Worm (Caenorhabditis elegans): Measurements from ENCODE around the gene degl-2.

DNA sequence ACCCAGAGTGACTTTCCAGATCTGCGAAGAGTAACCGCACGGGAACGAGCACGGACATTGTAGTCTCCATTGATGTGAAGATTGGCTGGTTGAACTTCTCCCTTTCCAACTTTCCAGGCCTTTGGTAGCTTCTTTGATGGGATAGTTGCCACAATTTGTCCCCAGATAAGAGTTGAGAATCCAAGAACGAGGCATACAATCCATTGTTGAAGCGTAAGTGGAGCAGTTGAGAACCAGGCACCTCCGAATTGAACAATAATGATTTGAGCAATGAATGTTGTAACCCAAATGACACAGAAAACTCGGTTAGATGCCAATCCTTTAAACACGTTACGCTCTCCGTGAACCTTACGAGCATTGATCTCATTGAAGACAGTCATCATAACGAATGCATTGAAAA is 16.3 kb upstream of the degl-2 start:
- TF ChIP-seq nhr-25 (tag; optimal IDR thresholded peaks at IDR 0.05; ENCODE audit: borderline replicate concordance, insufficient read depth) = no peak
- TF ChIP-seq saeg-2 (GFP tag; IDR thresholded peaks at IDR 0.05) = no peak
- no peak for TF ChIP-seq mdl-1 (tag; optimal IDR thresholded peaks at IDR 0.05)
- no peak for TF ChIP-seq zag-1 (tag; optimal IDR thresholded peaks at IDR 0.05)
- no peak for TF ChIP-seq madf-5 (GFP tag; IDR thresholded peaks at IDR 0.05)
- TF ChIP-seq nhr-6 (tag; optimal IDR thresholded peaks at IDR 0.05) = no peak
- no peak for TF ChIP-seq dpl-1 (GFP tag; optimal IDR thresholded peaks at IDR 0.05)

Measured in whole organism, L4 larva.